Worm (Caenorhabditis elegans) whole organism, mixed stage, embryonic: Measurements from ENCODE around the gene F46C8.8.

ENCODE experiments used
- M03D4.4 ChIP-seq: sonication (generic microtip); optimal IDR thresholded peaks from 2 replicates; lab custom pipeline; 2017; ENCODE audit warnings: mild to moderate bottlenecking, missing genetic modification characterization, missing compliant biosample characterization
- bed-3 ChIP-seq: fragments of 200-800 bp; sonication (Bioruptor generic); optimal IDR thresholded peaks from 3 replicates; lab custom pipeline; 2018; ENCODE audit warnings: mild to moderate bottlenecking, missing genetic modification characterization, moderate library complexity, missing compliant biosample characterization
- blmp-1 ChIP-seq: fragments of 150-350 bp; optimal IDR thresholded peaks from 2 replicates; lab custom pipeline; 2014; ENCODE audit warnings: missing biosample characterization, missing genetic modification characterization
- ceh-39 ChIP-seq: fragments of 150-350 bp; optimal IDR thresholded peaks from 2 replicates; lab custom pipeline; 2014; ENCODE audit warnings: missing biosample characterization, missing genetic modification characterization
- ceh-43 ChIP-seq: fragments of 200-800 bp; sonication (Bioruptor generic); optimal IDR thresholded peaks from 2 replicates; lab custom pipeline; 2018; ENCODE audit warnings: mild to moderate bottlenecking, missing genetic modification characterization, moderate library complexity, missing compliant biosample characterization
- ceh-83 ChIP-seq: fragments of 200-800 bp; sonication (Bioruptor generic); optimal IDR thresholded peaks from 2 replicates; lab custom pipeline; 2018; ENCODE audit warnings: mild to moderate bottlenecking, missing genetic modification characterization, missing compliant biosample characterization
- ces-1 ChIP-seq: fragments of 150-350 bp; optimal IDR thresholded peaks from 2 replicates; lab custom pipeline; 2014; ENCODE audit warnings: missing biosample characterization, missing genetic modification reagents, missing genetic modification characterization
- cnd-1 ChIP-seq: fragments of 200-800 bp; sonication (Bioruptor generic); optimal IDR thresholded peaks from 2 replicates; lab custom pipeline; 2018; ENCODE audit warnings: mild to moderate bottlenecking, missing genetic modification characterization, missing compliant biosample characterization
- drap-1 ChIP-seq: fragments of 200-800 bp; sonication (Bioruptor generic); optimal IDR thresholded peaks from 3 replicates; lab custom pipeline; 2018; ENCODE audit warnings: mild to moderate bottlenecking, missing genetic modification characterization, missing compliant biosample characterization
- elt-1 ChIP-seq: sonication (generic microtip); optimal IDR thresholded peaks from 2 replicates; lab custom pipeline; 2017; ENCODE audit warnings: missing genetic modification characterization, mild to moderate bottlenecking, missing compliant biosample characterization, antibody characterized with exemption, moderate library complexity, borderline replicate concordance; ENCODE audit not compliant: insufficient read depth
- flh-1 ChIP-seq: fragments of 200-800 bp; sonication (Bioruptor generic); optimal IDR thresholded peaks from 2 replicates; lab custom pipeline; 2018; ENCODE audit warnings: mild to moderate bottlenecking, missing genetic modification characterization, moderate library complexity, missing compliant biosample characterization
- ham-2 ChIP-seq: fragments of 200-800 bp; sonication (Bioruptor generic); optimal IDR thresholded peaks from 2 replicates; lab custom pipeline; 2018; ENCODE audit warnings: mild to moderate bottlenecking, missing genetic modification characterization, missing compliant biosample characterization
- hlh-1 ChIP-seq: fragments of 150-350 bp; optimal IDR thresholded peaks from 2 replicates; lab custom pipeline; 2014; ENCODE audit warnings: missing biosample characterization, missing genetic modification reagents, missing genetic modification characterization
- lin-13 ChIP-seq: fragments of 150-350 bp; optimal IDR thresholded peaks from 2 replicates; lab custom pipeline; 2014; ENCODE audit warnings: missing biosample characterization, missing genetic modification characterization
- lin-32 ChIP-seq: fragments of 200-800 bp; sonication (Bioruptor generic); optimal IDR thresholded peaks from 2 replicates; lab custom pipeline; 2018; ENCODE audit warnings: mild to moderate bottlenecking, missing genetic modification characterization, missing compliant biosample characterization
- lsy-2 ChIP-seq: fragments of 150-350 bp; optimal IDR thresholded peaks from 2 replicates; lab custom pipeline; 2014; ENCODE audit warnings: missing biosample characterization, missing genetic modification characterization
- mab-5 ChIP-seq: fragments of 150-350 bp; optimal IDR thresholded peaks from 2 replicates; lab custom pipeline; 2014; ENCODE audit warnings: missing biosample characterization, missing genetic modification characterization
- mep-1 ChIP-seq: fragments of 150-350 bp; optimal IDR thresholded peaks from 2 replicates; lab custom pipeline; 2017; ENCODE audit warnings: missing biosample characterization, missing genetic modification reagents, missing genetic modification characterization, inconsistent platforms
- mls-2 ChIP-seq: sonication (generic microtip); optimal IDR thresholded peaks from 2 replicates; lab custom pipeline; 2016; ENCODE audit warnings: mild to moderate bottlenecking, missing genetic modification characterization, moderate library complexity, missing compliant biosample characterization
- nhr-12 ChIP-seq: fragments of 150-350 bp; optimal IDR thresholded peaks from 2 replicates; lab custom pipeline; 2014; ENCODE audit warnings: missing biosample characterization, missing genetic modification characterization
- nhr-2 ChIP-seq: fragments of 150-350 bp; optimal IDR thresholded peaks from 2 replicates; lab custom pipeline; 2014; ENCODE audit warnings: missing biosample characterization, missing genetic modification characterization
- nhr-237 ChIP-seq: fragments of 150-350 bp; optimal IDR thresholded peaks from 2 replicates; lab custom pipeline; 2014; ENCODE audit warnings: missing biosample characterization, missing genetic modification characterization
- nhr-28 ChIP-seq: fragments of 150-350 bp; optimal IDR thresholded peaks from 2 replicates; lab custom pipeline; 2014; ENCODE audit warnings: missing biosample characterization, missing genetic modification characterization
- nhr-76 ChIP-seq: sonication (generic microtip); optimal IDR thresholded peaks from 2 replicates; lab custom pipeline; 2017; ENCODE audit warnings: missing biosample characterization, missing genetic modification characterization
- pha-4 ChIP-seq: fragments of 150-350 bp; optimal IDR thresholded peaks from 2 replicates; lab custom pipeline; 2018; ENCODE audit warnings: missing biosample characterization, missing genetic modification reagents, missing genetic modification characterization
- sem-2 ChIP-seq: fragments of 200-800 bp; sonication (Bioruptor generic); optimal IDR thresholded peaks from 2 replicates; lab custom pipeline; 2018; ENCODE audit warnings: mild to moderate bottlenecking, missing genetic modification characterization, missing compliant biosample characterization
- snpc-4 ChIP-seq: fragments of 150-350 bp; optimal IDR thresholded peaks from 2 replicates; lab custom pipeline; 2014; ENCODE audit warnings: missing biosample characterization, missing genetic modification characterization
- sptf-1 ChIP-seq: sonication (generic microtip); optimal IDR thresholded peaks from 2 replicates; lab custom pipeline; 2017; ENCODE audit warnings: mild to moderate bottlenecking, missing genetic modification characterization, moderate library complexity, missing compliant biosample characterization
- tbx-8 ChIP-seq: fragments of 200-800 bp; sonication (Bioruptor generic); optimal IDR thresholded peaks from 2 replicates; lab custom pipeline; 2018; ENCODE audit warnings: mild to moderate bottlenecking, missing genetic modification characterization, moderate library complexity, missing compliant biosample characterization
- unc-120 ChIP-seq: sonication (generic microtip); optimal IDR thresholded peaks from 2 replicates; lab custom pipeline; 2017; ENCODE audit warnings: missing genetic modification characterization, missing compliant biosample characterization; ENCODE audit not compliant: poor library complexity, severe bottlenecking
- unc-39 ChIP-seq: fragments of 150-350 bp; optimal IDR thresholded peaks from 2 replicates; lab custom pipeline; 2014; ENCODE audit warnings: missing biosample characterization, missing genetic modification characterization
- unc-62 ChIP-seq: fragments of 150-350 bp; optimal IDR thresholded peaks from 2 replicates; lab custom pipeline; 2014; ENCODE audit warnings: missing biosample characterization, missing genetic modification reagents, missing genetic modification characterization
- zip-8 ChIP-seq: fragments of 150-350 bp; optimal IDR thresholded peaks from 2 replicates; lab custom pipeline; 2014; ENCODE audit warnings: missing biosample characterization, missing genetic modification characterization
- ztf-11 ChIP-seq: fragments of 150-350 bp; optimal IDR thresholded peaks from 2 replicates; lab custom pipeline; 2014; ENCODE audit warnings: missing biosample characterization, missing genetic modification characterization

F46C8.8 gene

DNA sequence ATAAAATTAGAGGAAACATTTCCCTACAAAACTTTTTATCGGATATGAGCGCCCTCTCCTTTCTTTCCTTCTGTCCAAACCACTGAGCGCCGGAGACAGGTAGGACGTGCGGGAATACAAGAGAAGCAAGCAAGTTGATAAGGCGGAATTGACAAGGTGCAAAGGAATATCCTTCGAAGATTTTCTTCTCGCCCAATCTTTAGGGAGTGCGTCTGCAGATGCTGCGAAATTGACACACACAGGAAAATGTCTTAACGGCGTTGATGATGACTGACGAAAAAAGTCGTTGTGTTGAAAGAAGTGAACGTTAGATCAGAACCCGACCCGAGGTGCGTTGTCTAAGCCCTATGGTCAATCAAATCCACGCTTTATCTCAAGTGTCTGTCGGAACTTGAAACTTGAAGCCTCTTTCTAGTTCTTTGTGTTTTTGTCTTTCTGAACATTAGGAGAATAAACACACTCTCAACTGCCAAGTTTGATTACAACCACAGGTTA lies 33.6 kb upstream of the F46C8.8 start:
- no peak for TF ChIP-seq sptf-1
- TF ChIP-seq lin-13 = no peak
- no peak for TF ChIP-seq M03D4.4
- TF ChIP-seq flh-1 (GFP tag; lab: Kevin White, UChicago) = no peak
- no peak for TF ChIP-seq unc-62 (GFP tag; lab: Kevin White, UChicago)
- TF ChIP-seq cnd-1 (tag; lab: Kevin White, UChicago) = no peak
- TF ChIP-seq mls-2 (tag; lab: Kevin White, UChicago) = no peak
- no peak for TF ChIP-seq nhr-76 (tag; lab: Kevin White, UChicago)
- TF ChIP-seq unc-120 (tag; lab: Kevin White, UChicago) = no peak
- TF ChIP-seq sem-2 (GFP tag; lab: Kevin White, UChicago) = no peak
- TF ChIP-seq mep-1 (tag; lab: Kevin White, UChicago) = no peak
- TF ChIP-seq bed-3 = no peak
- TF ChIP-seq, all 35 proteins: peak for 0

DNA sequence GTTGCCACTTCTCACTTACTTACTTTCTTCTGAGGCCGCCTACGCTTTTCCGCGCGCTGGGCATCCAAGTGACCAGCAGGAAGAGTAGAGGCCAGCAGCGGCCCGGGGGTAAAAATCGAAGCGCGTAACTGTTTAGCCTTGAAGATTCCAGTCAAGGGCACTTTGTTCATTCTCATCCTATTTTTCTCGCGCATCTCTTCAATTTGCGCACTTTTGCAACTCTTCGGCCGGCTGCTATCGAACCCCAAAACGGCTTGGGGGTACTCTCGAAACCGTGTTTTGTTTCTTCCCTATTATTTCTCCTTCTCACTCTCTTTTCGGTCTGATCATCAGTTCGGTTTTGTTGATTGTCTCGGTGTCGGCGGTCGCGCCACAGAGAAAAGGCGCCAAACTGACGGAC lies 32.4 kb upstream of the F46C8.8 start:
- TF ChIP-seq pha-4 (no peak), bed-3 (no peak), ceh-83 (GFP tag; lab: Kevin White, UChicago) (no peak), hlh-1 (no peak), zip-8 (no peak), lin-13 (no peak), mep-1 (tag; lab: Kevin White, UChicago) (no peak), mls-2 (tag; lab: Kevin White, UChicago) (no peak), nhr-2 (tag; lab: Kevin White, UChicago) (no peak), unc-120 (tag; lab: Kevin White, UChicago) (no peak), ces-1 (GFP tag; lab: Kevin White, UChicago) (no peak), tbx-8 (no peak), sem-2 (GFP tag; lab: Kevin White, UChicago) (no peak), snpc-4 (tag; lab: Kevin White, UChicago) (no peak)
- TF ChIP-seq, all 35 proteins: peak for 0

DNA sequence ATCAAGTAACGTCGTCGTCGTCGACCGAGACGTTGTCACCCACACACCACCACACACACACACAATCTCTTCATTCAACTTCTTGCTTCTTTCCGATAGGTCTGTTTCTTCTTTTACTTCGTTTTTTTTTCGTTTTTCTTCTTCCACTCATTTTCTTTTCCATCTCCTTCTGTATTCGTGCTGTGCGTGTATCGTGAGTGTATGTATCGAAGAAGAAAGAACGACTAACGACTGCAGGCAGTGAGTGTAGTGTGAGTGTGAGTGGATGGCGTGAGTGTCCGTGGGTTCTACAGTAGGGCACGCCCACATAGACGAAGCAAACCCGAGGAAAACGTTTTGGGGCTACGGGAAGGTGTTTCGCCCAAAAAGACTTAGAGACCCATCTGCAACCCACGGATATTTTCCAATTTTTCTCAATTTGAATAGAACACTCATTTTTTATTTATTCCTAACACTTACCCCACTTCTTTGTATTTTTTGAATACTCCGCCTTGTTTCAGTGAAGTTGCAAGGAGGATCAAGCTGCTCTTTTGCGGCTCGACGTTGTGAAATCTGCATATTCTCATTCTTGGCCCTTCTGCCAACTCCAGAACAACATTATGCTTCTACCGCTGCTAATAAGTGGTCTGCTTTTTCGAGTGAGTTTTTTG lies 31.5 kb upstream of the F46C8.8 start, which contains the start of gene adt-2:
Gene adt-2, plus strand, starts transcription at position 600 of the 650 bp plus-strand sequence.
- TF ChIP-seq ceh-39 (no peak), cnd-1 (tag; lab: Kevin White, UChicago) (no peak), elt-1 (tag; lab: Kevin White, UChicago) (no peak), lin-32 (GFP tag; lab: Kevin White, UChicago) (no peak), nhr-2 (tag; lab: Kevin White, UChicago) (no peak), flh-1 (GFP tag; lab: Kevin White, UChicago) (no peak), lsy-2 (tag; lab: Kevin White, UChicago) (no peak), snpc-4 (tag; lab: Kevin White, UChicago) (no peak), unc-39 (tag; lab: Kevin White, UChicago) (no peak), hlh-1 (no peak), sptf-1 (no peak), nhr-28 (no peak), lin-13 (no peak), mls-2 (tag; lab: Kevin White, UChicago) (no peak), ces-1 (GFP tag; lab: Kevin White, UChicago) (no peak), nhr-237 (tag; lab: Kevin White, UChicago) (no peak), M03D4.4 (no peak)

DNA sequence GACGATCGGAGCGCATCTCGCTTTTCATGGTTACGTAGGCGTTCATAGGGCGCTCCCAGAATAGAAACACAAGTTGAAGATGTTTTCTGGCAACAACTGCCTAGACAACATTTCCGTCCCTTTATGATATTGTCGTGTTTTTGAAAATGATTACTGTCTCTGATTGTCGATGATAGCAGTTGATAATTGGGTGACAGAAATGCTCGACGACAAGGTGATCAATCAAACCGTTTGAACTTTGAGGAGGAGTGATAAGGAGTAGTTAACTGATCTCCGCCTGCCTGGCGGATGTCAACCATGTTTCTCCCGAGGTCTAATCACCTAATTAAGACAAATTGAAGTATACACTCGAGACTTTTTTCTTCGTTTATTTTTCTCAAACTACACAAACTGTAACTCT lies 29.7 kb upstream of the F46C8.8 start:
- no peak for TF ChIP-seq tbx-8
- TF ChIP-seq ceh-39 = no peak
- no peak for TF ChIP-seq mab-5 (tag; lab: Kevin White, UChicago)
- TF ChIP-seq ces-1 (GFP tag; lab: Kevin White, UChicago) = no peak

DNA sequence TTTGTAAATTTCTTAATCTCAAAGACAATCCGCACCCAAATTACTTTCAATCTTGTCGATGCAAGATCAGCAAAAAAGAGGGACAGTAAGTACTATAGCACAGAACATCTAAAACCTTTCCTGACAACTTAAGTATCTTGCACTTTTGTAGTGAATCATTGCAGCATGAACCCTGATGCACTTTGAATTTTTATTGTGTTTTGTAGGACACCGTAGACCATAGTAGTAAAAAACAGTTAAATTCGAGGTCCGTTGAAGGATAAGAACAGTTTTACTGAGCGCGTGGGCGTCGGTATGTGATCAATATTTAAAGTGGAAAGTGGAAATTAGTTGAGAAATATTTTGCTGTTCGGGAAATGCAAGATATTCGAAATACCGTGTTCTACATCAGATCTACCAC lies 28.0 kb upstream of the F46C8.8 start:
- TF ChIP-seq ham-2 (no peak), ces-1 (GFP tag; lab: Kevin White, UChicago) (no peak), blmp-1 (tag; lab: Kevin White, UChicago) (no peak), ceh-83 (GFP tag; lab: Kevin White, UChicago) (no peak), nhr-2 (tag; lab: Kevin White, UChicago) (no peak), flh-1 (GFP tag; lab: Kevin White, UChicago) (no peak), hlh-1 (no peak), mls-2 (tag; lab: Kevin White, UChicago) (no peak), ceh-43 (no peak), sem-2 (GFP tag; lab: Kevin White, UChicago) (no peak), nhr-28 (no peak), drap-1 (GFP tag; lab: Kevin White, UChicago) (no peak), nhr-12 (tag; lab: Kevin White, UChicago) (no peak), M03D4.4 (no peak), zip-8 (no peak), mep-1 (tag; lab: Kevin White, UChicago) (no peak), mab-5 (tag; lab: Kevin White, UChicago) (no peak), ztf-11 (no peak), unc-62 (GFP tag; lab: Kevin White, UChicago) (no peak), pha-4 (no peak)
